Fruit fly (Drosophila melanogaster): Measurements from ENCODE around the gene CG8004.

DNA sequence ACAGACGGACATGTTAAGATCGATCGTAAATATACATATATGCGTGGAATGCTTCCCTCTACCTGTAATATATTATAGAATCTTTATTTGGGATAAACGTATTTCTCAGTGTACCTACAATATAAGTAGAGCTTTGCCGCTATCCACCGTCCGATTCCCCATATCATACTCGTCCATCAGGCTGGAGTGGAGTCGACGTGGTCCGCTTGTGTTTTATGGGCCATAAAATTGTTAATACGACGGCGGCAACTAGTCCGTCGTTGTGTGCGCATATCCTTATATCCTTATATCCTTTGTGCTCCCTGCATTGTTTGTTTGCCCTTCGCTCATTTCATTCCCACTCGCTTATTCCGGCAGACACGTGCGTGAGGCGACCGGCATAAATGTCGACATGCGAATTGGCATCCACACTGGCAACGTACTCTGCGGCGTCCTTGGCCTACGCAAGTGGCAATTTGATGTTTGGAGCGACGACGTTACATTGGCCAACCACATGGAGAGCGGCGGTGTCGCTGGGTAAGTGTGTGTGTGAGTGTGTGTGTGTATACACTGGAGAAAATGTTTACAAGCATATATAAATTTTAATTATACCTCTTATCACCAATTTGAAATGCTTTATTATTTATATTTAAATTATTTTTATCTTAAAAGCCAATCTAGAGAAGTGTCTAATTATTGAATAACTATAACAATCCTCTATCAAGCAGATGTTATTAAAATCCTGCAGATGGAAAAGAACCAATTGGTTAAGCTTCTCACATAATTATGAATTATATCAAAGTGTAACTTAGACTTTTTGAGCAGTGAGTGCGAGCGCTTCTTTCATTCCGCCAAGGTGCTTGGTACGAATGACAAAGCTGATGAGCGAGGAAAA is 40.7 kb upstream of the CG8004 start:
- TF ChIP-seq CG18011 (GFP tag; optimal IDR thresholded peaks at IDR 0.05) (no peak), CG33213 (GFP tag; optimal IDR thresholded peaks at IDR 0.05) (no peak)
